Worm (Caenorhabditis elegans): ENCODE results near the gene daf-37.

The daf-37 gene

ce11 chrII:6250782-6251461, 42.9 kb upstream of the daf-37 start, which contains the start of gene phb-2 (continued):
- TF ChIP-seq hsf-1 (GFP tag; IDR thresholded peaks at IDR 0.05): no peak
- no peak for TF ChIP-seq B0035.1 (tag; optimal IDR thresholded peaks at IDR 0.05)
- peak; percentile 17 for TF ChIP-seq F49E8.2 (tag; optimal IDR thresholded peaks at IDR 0.05; ENCODE audit: insufficient read depth)
- TF ChIP-seq cebp-2 (GFP tag; IDR thresholded peaks at IDR 0.05): no peak
- TF ChIP-seq hlh-12 (tag; optimal IDR thresholded peaks at IDR 0.05): no peak
- no peak for TF ChIP-seq aptf-3 (GFP tag; IDR thresholded peaks at IDR 0.05)
- TF ChIP-seq fkh-3 (tag; optimal IDR thresholded peaks at IDR 0.05): no peak
- TF ChIP-seq attf-5 (GFP tag; optimal IDR thresholded peaks at IDR 0.05): peak; percentile 77
- TF ChIP-seq ama-1 (optimal IDR thresholded peaks at IDR 0.05): no peak
- TF ChIP-seq ama-1 (GFP tag; optimal IDR thresholded peaks at IDR 0.05): peak in 1 of 2 experiments; percentile 32
- TF ChIP-seq die-1 (tag; optimal IDR thresholded peaks at IDR 0.05): peak; percentile 0
- TF ChIP-seq dox-1 (GFP tag; IDR thresholded peaks at IDR 0.05): peak; percentile 78
- TF ChIP-seq F22D6.2 (tag; optimal IDR thresholded peaks at IDR 0.05): no peak
- TF ChIP-seq hlh-26 (GFP tag; conservative IDR thresholded peaks at IDR 0.05): no peak
- TF ChIP-seq ceh-40 (GFP tag; IDR thresholded peaks at IDR 0.05): no peak
- peak; percentile 41; the same call in 1 of the 2 replicates for TF ChIP-seq ceh-100 (GFP tag; IDR thresholded peaks at IDR 0.05)
- TF ChIP-seq Y53G8AR.9 (GFP tag; conservative IDR thresholded peaks at IDR 0.05): 0 out of 2 replicates have a peak, but pooled peaks have one; percentile 29
- no peak for TF ChIP-seq hmg-20 (GFP tag; IDR thresholded peaks at IDR 0.05)
- TF ChIP-seq zfh-2 (GFP tag; conservative IDR thresholded peaks at IDR 0.05): no peak
- no peak for TF ChIP-seq F37B4.10 (GFP tag; IDR thresholded peaks at IDR 0.05)
- peak; percentile 55 for TF ChIP-seq madf-6 (GFP tag; IDR thresholded peaks at IDR 0.05)
- TF ChIP-seq lin-40 (tag; optimal IDR thresholded peaks at IDR 0.05): peak; percentile 38
- peak; percentile 2 for TF ChIP-seq ccch-3 (GFP tag; optimal IDR thresholded peaks at IDR 0.05)
- TF ChIP-seq lag-1 (GFP tag; IDR thresholded peaks at IDR 0.05): no peak
- 0 out of 2 replicates have a peak, but pooled peaks have one; percentile 14 for TF ChIP-seq cebp-1 (GFP tag; IDR thresholded peaks at IDR 0.05)
- TF ChIP-seq cebp-1 (tag; optimal IDR thresholded peaks at IDR 0.05): peak; percentile 59
- no peak for TF ChIP-seq Y53F4B.3 (GFP tag; IDR thresholded peaks at IDR 0.05)
- TF ChIP-seq ceh-58 (GFP tag; IDR thresholded peaks at IDR 0.05): no peak
- peak; percentile 83 for TF ChIP-seq efl-1 (GFP tag; optimal IDR thresholded peaks at IDR 0.05)
- TF ChIP-seq snpc-1.3 (tag; optimal IDR thresholded peaks at IDR 0.05; ENCODE audit: insufficient read depth): peak; percentile 64
- peak; percentile 13 for TF ChIP-seq nhr-80 (tag; optimal IDR thresholded peaks at IDR 0.05)
- no peak for TF ChIP-seq Y67H2A.10 (GFP tag; conservative IDR thresholded peaks at IDR 0.05)
- TF ChIP-seq Y95B8A.8 (GFP tag; IDR thresholded peaks at IDR 0.05): no peak
- no peak for TF ChIP-seq nfya-2 (GFP tag; IDR thresholded peaks at IDR 0.05)
- peak; percentile 50 for TF ChIP-seq lsl-1 (GFP tag; optimal IDR thresholded peaks at IDR 0.05)
- TF ChIP-seq K11D2.4 (GFP tag; IDR thresholded peaks at IDR 0.05): no peak
- TF ChIP-seq akir-1 (GFP tag; optimal IDR thresholded peaks at IDR 0.05): no peak
- TF ChIP-seq B0261.1 (tag; optimal IDR thresholded peaks at IDR 0.05): no peak
- TF ChIP-seq ztf-3 (GFP tag; optimal IDR thresholded peaks at IDR 0.05): no peak
- no peak for TF ChIP-seq nfya-1 (tag; optimal IDR thresholded peaks at IDR 0.05; ENCODE audit: borderline replicate concordance, insufficient read depth)
- TF ChIP-seq ceh-79 (tag; optimal IDR thresholded peaks at IDR 0.05): no peak
- peak; percentile 59 for TF ChIP-seq ekl-4 (GFP tag; IDR thresholded peaks at IDR 0.05)
- no peak for TF ChIP-seq ztf-6 (GFP tag; IDR thresholded peaks at IDR 0.05)
- no peak for TF ChIP-seq T07F8.4 (tag; optimal IDR thresholded peaks at IDR 0.05)
- no peak for TF ChIP-seq bed-2 (GFP tag; IDR thresholded peaks at IDR 0.05)
- no peak for TF ChIP-seq him-1 (tag; optimal IDR thresholded peaks at IDR 0.05)
- TF ChIP-seq ets-4 (GFP tag; optimal IDR thresholded peaks at IDR 0.05): no peak
- no peak for TF ChIP-seq tbx-9 (tag; optimal IDR thresholded peaks at IDR 0.05; ENCODE audit: borderline replicate concordance)
- no peak for TF ChIP-seq B0019.2 (GFP tag; conservative IDR thresholded peaks at IDR 0.05)
